Worm (Caenorhabditis elegans) whole organism, L1 larva: Measurements from ENCODE around the gene B0303.4.
A peak's percentile ranks its signal among the peaks of the same experiment; 100 is the strongest.

Source experiments
- C16A3.4 ChIP-seq: fragments of 150-350 bp; optimal IDR thresholded peaks from 2 replicates; lab custom pipeline; 2014; ENCODE audit warnings: missing biosample characterization, missing genetic modification characterization
- F16B12.6 ChIP-seq: fragments of 150-350 bp; optimal IDR thresholded peaks from 2 replicates; lab custom pipeline; 2014; ENCODE audit warnings: missing biosample characterization, missing genetic modification characterization
- blmp-1 ChIP-seq: fragments of 150-350 bp; optimal IDR thresholded peaks from 2 replicates; lab custom pipeline; 2014; ENCODE audit warnings: missing biosample characterization, missing genetic modification characterization
- ceh-82 ChIP-seq, 3 experiments: fragments of 150-350 bp in 1 of 3; sonication (generic microtip) in 2 of 3; optimal IDR thresholded peaks; 2 replicates each; lab custom pipeline; 2014 to 2017; ENCODE audit warnings: missing biosample characterization in 3 of 3, missing genetic modification characterization in 3 of 3
- ces-1 ChIP-seq: fragments of 150-350 bp; optimal IDR thresholded peaks from 2 replicates; lab custom pipeline; 2014; ENCODE audit warnings: missing biosample characterization, missing genetic modification reagents, missing genetic modification characterization
- dpl-1 ChIP-seq, 3 experiments: fragments of 150-350 bp in 2 of 3; sonication (generic microtip) in 1 of 3; optimal IDR thresholded peaks; 2 replicates each; lab custom pipeline; 2014 to 2017; ENCODE audit warnings: missing biosample characterization in 3 of 3, missing genetic modification characterization in 3 of 3, missing genetic modification reagents in 3 of 3
- dsc-1 ChIP-seq: sonication (generic microtip); optimal IDR thresholded peaks from 2 replicates; lab custom pipeline; 2016; ENCODE audit warnings: mild to moderate bottlenecking, missing genetic modification characterization, missing compliant biosample characterization
- efl-1 ChIP-seq, 4 experiments: fragments of 150-350 bp; optimal IDR thresholded peaks in 3 of 4; peaks in 1 of 4; 1 replicate in 1 of 4; 2 replicates in 3 of 4; lab custom pipeline; 2014; ENCODE audit warnings: missing biosample characterization in 2 of 4, missing genetic modification characterization in 2 of 4, missing genetic modification reagents in 2 of 4
- elt-3 ChIP-seq, 6 experiments: fragments of 150-350 bp in 1 of 6; sonication (generic microtip); optimal IDR thresholded peaks; 2 replicates each; lab custom pipeline; 2017 to 2018; ENCODE audit warnings: missing biosample characterization in 6 of 6, missing genetic modification characterization in 6 of 6, inconsistent platforms in 1 of 6
- fkh-10 ChIP-seq: sonication (generic microtip); optimal IDR thresholded peaks from 2 replicates; lab custom pipeline; 2017; ENCODE audit warnings: missing biosample characterization, missing genetic modification reagents, missing genetic modification characterization
- fkh-8 ChIP-seq: sonication (generic microtip); optimal IDR thresholded peaks from 2 replicates; lab custom pipeline; 2016; ENCODE audit warnings: mild to moderate bottlenecking, missing genetic modification characterization, missing compliant biosample characterization
- grh-1 ChIP-seq: fragments of 200-800 bp; sonication (Bioruptor generic); IDR thresholded peaks from 2 replicates; pipeline ENCODE4 v1.3.6; 2022; ENCODE audit warnings: missing genetic modification reagents, missing genetic modification characterization, missing compliant biosample characterization
- hlh-4 ChIP-seq: sonication (generic microtip); optimal IDR thresholded peaks from 2 replicates; lab custom pipeline; 2016; ENCODE audit warnings: mild to moderate bottlenecking, missing genetic modification characterization, missing compliant biosample characterization
- irx-1 ChIP-seq: sonication (generic microtip); optimal IDR thresholded peaks from 2 replicates; lab custom pipeline; 2016; ENCODE audit warnings: missing genetic modification characterization, missing compliant biosample characterization
- isw-1 ChIP-seq: fragments of 200-800 bp; sonication (Bioruptor generic); IDR thresholded peaks from 2 replicates; pipeline ENCODE4 v1.3.6; 2022; ENCODE audit warnings: missing genetic modification characterization, missing compliant biosample characterization
- lin-13 ChIP-seq: fragments of 150-350 bp; optimal IDR thresholded peaks from 2 replicates; lab custom pipeline; 2014; ENCODE audit warnings: missing biosample characterization, missing genetic modification reagents, missing genetic modification characterization
- lin-14 ChIP-seq: fragments of 200-800 bp; sonication (Bioruptor generic); optimal IDR thresholded peaks from 2 replicates; lab custom pipeline; 2018; ENCODE audit warnings: mild to moderate bottlenecking, missing genetic modification characterization, moderate library complexity, missing compliant biosample characterization
- lin-15B ChIP-seq: fragments of 150-350 bp; sonication (generic microtip); optimal IDR thresholded peaks from 3 replicates; lab custom pipeline; 2014; ENCODE audit warnings: missing biosample characterization, missing genetic modification characterization
- lin-35 ChIP-seq, 2 experiments: fragments of 150-350 bp; optimal IDR thresholded peaks; 2 replicates each; lab custom pipeline; 2014; ENCODE audit warnings: missing biosample characterization in 2 of 2, missing genetic modification characterization in 2 of 2, missing genetic modification reagents in 2 of 2
- lin-39 ChIP-seq: fragments of 150-350 bp; optimal IDR thresholded peaks from 2 replicates; lab custom pipeline; 2014; ENCODE audit warnings: missing biosample characterization, missing genetic modification reagents, missing genetic modification characterization
- lir-3 ChIP-seq: sonication (generic microtip); optimal IDR thresholded peaks from 2 replicates; lab custom pipeline; 2016; ENCODE audit warnings: mild to moderate bottlenecking, missing genetic modification characterization, moderate library complexity, missing compliant biosample characterization; ENCODE audit not compliant: poor library complexity
- lsy-2 ChIP-seq, 2 experiments: fragments of 150-350 bp; optimal IDR thresholded peaks; 2 replicates each; lab custom pipeline; 2014; ENCODE audit warnings: missing biosample characterization in 2 of 2, missing genetic modification characterization in 2 of 2
- mdl-1 ChIP-seq, 2 experiments: fragments of 150-350 bp; optimal IDR thresholded peaks; 2 replicates each; lab custom pipeline; 2014 to 2017; ENCODE audit warnings: missing biosample characterization in 2 of 2, missing genetic modification characterization in 2 of 2, inconsistent platforms in 1 of 2
- mep-1 ChIP-seq: fragments of 150-350 bp; optimal IDR thresholded peaks from 2 replicates; lab custom pipeline; 2014; ENCODE audit warnings: missing biosample characterization, missing genetic modification characterization
- nhr-19 ChIP-seq: fragments of 200-800 bp; sonication (Bioruptor generic); conservative IDR thresholded peaks from 2 replicates; pipeline ENCODE4 v1.3.6; 2022; ENCODE audit warnings: missing genetic modification characterization, missing compliant biosample characterization
- nhr-20 ChIP-seq: sonication (generic microtip); optimal IDR thresholded peaks from 2 replicates; lab custom pipeline; 2016; ENCODE audit warnings: mild to moderate bottlenecking, missing genetic modification characterization, missing compliant biosample characterization
- nhr-237 ChIP-seq: fragments of 150-350 bp; optimal IDR thresholded peaks from 2 replicates; lab custom pipeline; 2014; ENCODE audit warnings: missing biosample characterization, missing genetic modification characterization
- nhr-47 ChIP-seq: sonication (generic microtip); optimal IDR thresholded peaks from 2 replicates; lab custom pipeline; 2016; ENCODE audit warnings: mild to moderate bottlenecking, missing genetic modification characterization, moderate library complexity, missing compliant biosample characterization
- nhr-71 ChIP-seq: sonication (generic microtip); optimal IDR thresholded peaks from 2 replicates; lab custom pipeline; 2016; ENCODE audit warnings: mild to moderate bottlenecking, missing genetic modification characterization, moderate library complexity, missing compliant biosample characterization
- nhr-77 ChIP-seq: fragments of 150-350 bp; optimal IDR thresholded peaks from 2 replicates; lab custom pipeline; 2014; ENCODE audit warnings: missing biosample characterization, missing genetic modification characterization
- nhr-90 ChIP-seq: sonication (generic microtip); optimal IDR thresholded peaks from 2 replicates; lab custom pipeline; 2016; ENCODE audit warnings: mild to moderate bottlenecking, missing genetic modification characterization, missing compliant biosample characterization; ENCODE audit not compliant: poor library complexity
- pag-3 ChIP-seq: sonication (generic microtip); optimal IDR thresholded peaks from 2 replicates; lab custom pipeline; 2017; ENCODE audit warnings: missing genetic modification characterization, mild to moderate bottlenecking, missing compliant biosample characterization, antibody characterized with exemption, borderline replicate concordance; ENCODE audit not compliant: insufficient read depth
- pax-3 ChIP-seq: fragments of 200-800 bp; sonication (Bioruptor generic); optimal IDR thresholded peaks from 2 replicates; lab custom pipeline; 2018; ENCODE audit warnings: mild to moderate bottlenecking, missing genetic modification characterization, moderate library complexity, missing compliant biosample characterization
- rnt-1 ChIP-seq: sonication (generic microtip); optimal IDR thresholded peaks from 2 replicates; lab custom pipeline; 2016; ENCODE audit warnings: mild to moderate bottlenecking, missing genetic modification characterization, moderate library complexity, missing compliant biosample characterization
- skn-1 ChIP-seq: fragments of 150-350 bp; optimal IDR thresholded peaks from 2 replicates; lab custom pipeline; 2014; ENCODE audit warnings: missing biosample characterization, missing genetic modification characterization
- snu-23 ChIP-seq: sonication (generic microtip); optimal IDR thresholded peaks from 2 replicates; lab custom pipeline; 2016; ENCODE audit warnings: missing genetic modification characterization, missing compliant biosample characterization
- sup-37 ChIP-seq: fragments of 200-800 bp; sonication (Bioruptor generic); optimal IDR thresholded peaks from 2 replicates; lab custom pipeline; 2018; ENCODE audit warnings: mild to moderate bottlenecking, missing genetic modification characterization, missing compliant biosample characterization
- swsn-7 ChIP-seq: sonication (generic microtip); optimal IDR thresholded peaks from 2 replicates; lab custom pipeline; 2016; ENCODE audit warnings: missing genetic modification characterization, missing compliant biosample characterization
- tbx-2 ChIP-seq: sonication (generic microtip); optimal IDR thresholded peaks from 2 replicates; lab custom pipeline; 2016; ENCODE audit warnings: missing genetic modification characterization, missing compliant biosample characterization
- unc-130 ChIP-seq: fragments of 150-350 bp; optimal IDR thresholded peaks from 2 replicates; lab custom pipeline; 2017; ENCODE audit warnings: missing biosample characterization, missing genetic modification characterization, inconsistent platforms
- unc-62 ChIP-seq: fragments of 150-350 bp; optimal IDR thresholded peaks from 2 replicates; lab custom pipeline; 2014; ENCODE audit warnings: missing biosample characterization, missing genetic modification reagents, missing genetic modification characterization
- unc-86 ChIP-seq: sonication (generic microtip); optimal IDR thresholded peaks from 2 replicates; lab custom pipeline; 2016; ENCODE audit warnings: missing genetic modification characterization, missing compliant biosample characterization
- xbp-1 ChIP-seq: sonication (generic microtip); optimal IDR thresholded peaks from 2 replicates; lab custom pipeline; 2016; ENCODE audit warnings: missing genetic modification characterization, missing compliant biosample characterization
- zag-1 ChIP-seq: fragments of 150-350 bp; optimal IDR thresholded peaks from 2 replicates; lab custom pipeline; 2014; ENCODE audit warnings: missing biosample characterization, missing genetic modification characterization
- ztf-11 ChIP-seq, 2 experiments: sonication (generic microtip); optimal IDR thresholded peaks; 2 replicates each; lab custom pipeline; 2016 to 2017; ENCODE audit warnings: missing genetic modification characterization in 2 of 2, missing biosample characterization in 1 of 2, missing compliant biosample characterization in 1 of 2

B0303.4 gene

DNA sequence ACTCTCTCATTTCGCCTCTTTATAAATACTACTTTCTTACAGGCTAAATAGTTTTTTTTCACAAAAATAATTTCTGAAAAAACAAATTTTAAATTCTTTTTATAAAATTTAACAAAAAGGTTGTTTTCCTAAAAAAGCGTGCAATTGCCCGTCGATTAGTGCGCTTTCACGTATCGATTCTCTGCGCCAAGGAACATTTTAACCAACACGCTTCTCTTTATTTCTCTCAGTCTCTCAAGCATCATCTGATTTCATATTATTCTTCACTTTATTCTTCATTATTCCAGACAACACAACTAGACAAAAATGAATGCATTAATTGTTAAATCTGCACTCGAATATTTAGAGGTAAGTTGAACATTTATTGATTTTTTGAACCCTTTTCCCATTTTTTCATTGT, at the start of gene B0303.4:
Gene B0303.4 (plus strand): TSS at position 196 of the 400 bp plus-strand sequence.
- TF ChIP-seq lin-13 (peak; percentile 29), lir-3 (peak; percentile 38), snu-23 (GFP tag; lab: Kevin White, UChicago) (peak; percentile 74), dpl-1 (GFP tag; optimal IDR thresholded peaks at IDR 0.05; lab: Kevin White, UChicago) (peak; percentile 46 to 68 (median 51)), hlh-4 (tag; lab: Kevin White, UChicago) (no peak), lin-14 (peak; percentile 89), nhr-90 (tag; lab: Kevin White, UChicago) (peak; percentile 20), nhr-20 (tag; lab: Kevin White, UChicago) (peak; percentile 52), fkh-10 (GFP tag; lab: Kevin White, UChicago) (no peak), irx-1 (no peak), lin-15B (tag; lab: Kevin White, UChicago) (peak; percentile 38), swsn-7 (tag; lab: Kevin White, UChicago) (peak; percentile 55), tbx-2 (tag; lab: Kevin White, UChicago) (peak; percentile 46), mdl-1 (tag; optimal IDR thresholded peaks at IDR 0.05; lab: Kevin White, UChicago) (peak in 1 of 2 experiments; percentile 28), unc-130 (tag; lab: Kevin White, UChicago) (peak; percentile 48), skn-1 (peak; percentile 53), mep-1 (peak; percentile 92), pax-3 (tag; lab: Kevin White, UChicago) (no peak), xbp-1 (tag; lab: Kevin White, UChicago) (peak; percentile 34), nhr-77 (no peak), ces-1 (GFP tag; lab: Kevin White, UChicago) (no peak), lsy-2 (tag; optimal IDR thresholded peaks at IDR 0.05; lab: Kevin White, UChicago) (peak; percentile 76), ztf-11 (tag; optimal IDR thresholded peaks at IDR 0.05; lab: Kevin White, UChicago) (no peak), nhr-237 (tag; lab: Kevin White, UChicago) (no peak), unc-62 (no peak), lin-35 (GFP tag; optimal IDR thresholded peaks at IDR 0.05; lab: Kevin White, UChicago) (peak; percentile 68 to 76), F16B12.6 (tag; lab: Kevin White, UChicago) (peak; percentile 83), sup-37 (GFP tag; lab: Kevin White, UChicago) (no peak), rnt-1 (tag; lab: Kevin White, UChicago) (peak; percentile 54), fkh-8 (tag; lab: Kevin White, UChicago) (peak; percentile 51), unc-86 (tag; lab: Kevin White, UChicago) (no peak), zag-1 (tag; lab: Kevin White, UChicago) (no peak), dsc-1 (tag; lab: Kevin White, UChicago) (peak; percentile 33), C16A3.4 (tag; lab: Kevin White, UChicago) (peak; percentile 51), blmp-1 (tag; lab: Kevin White, UChicago) (peak; percentile 83), nhr-71 (tag; lab: Kevin White, UChicago) (peak; percentile 72), grh-1 (GFP tag; lab: Robert Waterston, UW) (no peak), nhr-19 (no peak), lin-39 (no peak), efl-1 (optimal IDR thresholded peaks at IDR 0.05; lab: Kevin White, UChicago) (peak; percentile 59 to 64), efl-1 (GFP tag; optimal IDR thresholded peaks at IDR 0.05 in 1 of 2; lab: Kevin White, UChicago) (peak; percentile 55 to 63), pag-3 (tag; lab: Kevin White, UChicago) (peak; percentile 43), elt-3 (tag; optimal IDR thresholded peaks at IDR 0.05; lab: Kevin White, UChicago) (peak in 1 of 6 experiments; percentile 67), nhr-47 (peak; percentile 46), isw-1 (GFP tag; lab: Robert Waterston, UW) (no peak), ceh-82 (tag; optimal IDR thresholded peaks at IDR 0.05; lab: Kevin White, UChicago) (peak in 1 of 3 experiments; percentile 33)
